Worm (Caenorhabditis elegans) whole organism, L3 larva: Measurements from ENCODE around the gene R07B7.10.

Experiments used
- aly-2 ChIP-seq: fragments of 150-350 bp; optimal IDR thresholded peaks from 2 replicates; lab custom pipeline; 2014; ENCODE audit warnings: missing biosample characterization, missing genetic modification characterization
- fos-1 ChIP-seq: fragments of 150-350 bp; optimal IDR thresholded peaks from 2 replicates; lab custom pipeline; 2014; ENCODE audit warnings: missing biosample characterization, missing genetic modification characterization
- mdl-1 ChIP-seq: fragments of 150-350 bp; optimal IDR thresholded peaks from 2 replicates; lab custom pipeline; 2014; ENCODE audit warnings: missing biosample characterization, missing genetic modification characterization
- nhr-12 ChIP-seq: fragments of 150-350 bp; optimal IDR thresholded peaks from 2 replicates; lab custom pipeline; 2014; ENCODE audit warnings: missing biosample characterization, missing genetic modification characterization
- nhr-237 ChIP-seq: fragments of 150-350 bp; optimal IDR thresholded peaks from 2 replicates; lab custom pipeline; 2014; ENCODE audit warnings: missing biosample characterization, missing genetic modification characterization
- nhr-28 ChIP-seq: fragments of 150-350 bp; optimal IDR thresholded peaks from 2 replicates; lab custom pipeline; 2014; ENCODE audit warnings: missing biosample characterization, missing genetic modification characterization
- pha-4 ChIP-seq: fragments of 150-350 bp; optimal IDR thresholded peaks from 2 replicates; lab custom pipeline; 2014; ENCODE audit warnings: missing biosample characterization, missing genetic modification reagents, missing genetic modification characterization
- snpc-4 ChIP-seq: fragments of 150-350 bp; optimal IDR thresholded peaks from 2 replicates; lab custom pipeline; 2014; ENCODE audit warnings: missing biosample characterization, missing genetic modification characterization
- unc-39 ChIP-seq: sonication (generic microtip); optimal IDR thresholded peaks from 4 replicates; lab custom pipeline; 2017; ENCODE audit warnings: missing biosample characterization, missing genetic modification characterization
- zag-1 ChIP-seq: fragments of 150-350 bp; optimal IDR thresholded peaks from 2 replicates; lab custom pipeline; 2014; ENCODE audit warnings: missing biosample characterization, missing genetic modification characterization

DNA sequence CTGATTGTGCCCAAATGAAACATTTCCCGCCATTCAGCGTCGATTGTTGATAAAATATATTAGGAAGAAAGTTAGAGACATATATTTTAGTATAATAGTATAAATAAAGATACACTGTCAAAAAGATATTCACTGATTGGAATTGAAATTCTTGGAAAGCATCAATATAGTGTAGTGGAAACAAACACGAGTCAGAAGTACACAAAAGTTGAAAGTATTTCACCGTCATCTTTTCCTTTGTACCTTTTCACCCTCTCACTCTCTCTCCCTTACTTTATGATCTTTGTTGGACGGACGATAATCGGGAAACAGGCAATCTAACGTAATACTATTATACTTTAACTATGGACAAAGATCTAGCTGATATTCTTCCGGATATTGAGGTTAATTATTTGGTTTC, 11.0 kb downstream of the R07B7.10 start, which contains the start of gene nhr-208:
- no peak for TF ChIP-seq snpc-4
- no peak for TF ChIP-seq nhr-28 (tag; lab: Kevin White, UChicago)
- no peak for TF ChIP-seq pha-4 (tag; lab: Kevin White, UChicago)
- TF ChIP-seq zag-1: no peak
- no peak for TF ChIP-seq mdl-1
- no peak for TF ChIP-seq fos-1 (tag; lab: Kevin White, UChicago)
- TF ChIP-seq nhr-12: no peak
- no peak for TF ChIP-seq nhr-237 (tag; lab: Kevin White, UChicago)
- TF ChIP-seq unc-39 (tag; lab: Kevin White, UChicago): no peak
- no peak for TF ChIP-seq aly-2
